Worm (Caenorhabditis elegans) whole organism, L4/young adult: ENCODE results near the gene T19D12.4.
"Not testable (repeated sequence)": the region's sequence is repeated elsewhere in the genome, so short reads cannot be mapped to it uniquely, and the experiment has no call there.

Experiments
- W03F9.2 ChIP-seq: fragments of 150-350 bp; optimal IDR thresholded peaks from 2 replicates; lab custom pipeline; 2014; ENCODE audit warnings: missing biosample characterization, missing genetic modification characterization
- dao-5 ChIP-seq: sonication (generic microtip); optimal IDR thresholded peaks from 2 replicates; lab custom pipeline; 2016; ENCODE audit warnings: missing genotype, missing genetic modification characterization, moderate library complexity, missing compliant biosample characterization
- him-1 ChIP-seq: sonication (generic microtip); optimal IDR thresholded peaks from 2 replicates; lab custom pipeline; 2016; ENCODE audit warnings: missing genotype, missing genetic modification reagents, missing genetic modification characterization, missing compliant biosample characterization

T19D12.4 gene

ce11 chrII:6610262-6610661, 20.6 kb upstream of the T19D12.4 start:
- TF ChIP-seq W03F9.2 (tag; lab: Kevin White, UChicago), result no peak

DNA sequence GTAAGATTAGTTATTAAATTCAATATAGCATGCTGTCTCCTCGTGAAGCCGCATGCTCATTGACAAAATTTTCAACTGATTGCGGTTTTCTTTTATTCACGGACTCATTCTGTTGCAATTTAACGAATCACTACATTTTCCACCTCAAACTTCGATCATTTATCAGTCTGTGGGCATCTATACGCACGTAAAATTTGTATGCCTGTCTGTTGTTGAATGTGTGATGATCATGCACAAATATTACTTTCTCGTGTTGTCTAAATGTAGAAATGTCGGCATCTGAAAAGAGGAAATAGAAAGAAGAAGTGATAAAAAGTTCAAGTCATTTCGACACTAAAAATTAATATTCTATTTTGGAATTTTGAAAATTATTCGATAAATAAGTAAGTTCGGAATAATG, 18.4 kb upstream of the T19D12.4 start:
- TF ChIP-seq dao-5 (tag; lab: Kevin White, UChicago), result no peak
- no peak for TF ChIP-seq him-1 (tag; lab: Kevin White, UChicago)
- no peak for TF ChIP-seq W03F9.2 (tag; lab: Kevin White, UChicago)

DNA sequence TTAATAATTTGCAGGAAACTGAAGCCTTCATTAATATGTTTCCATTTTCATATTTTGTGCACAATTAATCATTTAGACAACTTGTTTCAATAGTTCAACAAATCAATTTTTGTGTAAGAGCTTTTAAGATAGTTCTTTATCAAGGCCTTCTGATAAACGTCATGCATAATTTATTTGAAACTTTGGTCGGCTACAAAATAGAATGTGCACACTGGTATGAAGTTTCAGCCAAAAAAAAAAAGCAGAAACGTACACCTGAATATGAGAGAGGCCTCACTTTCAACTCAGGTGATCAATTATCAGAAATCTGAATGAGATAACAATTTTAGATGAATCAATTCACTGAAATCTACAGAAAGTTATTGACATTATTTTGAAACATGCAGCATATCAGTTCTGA, 16.4 kb upstream of the T19D12.4 start:
- no peak for TF ChIP-seq him-1 (tag; lab: Kevin White, UChicago)

- TF ChIP-seq dao-5 (tag; lab: Kevin White, UChicago) (no peak), him-1 (tag; lab: Kevin White, UChicago) (no peak), W03F9.2 (tag; lab: Kevin White, UChicago) (no peak)
Observed at ce11 chrII:6615232-6616029, 15.5 kb upstream of the T19D12.4 start.

- TF ChIP-seq W03F9.2 (tag; lab: Kevin White, UChicago) (no peak), him-1 (tag; lab: Kevin White, UChicago) (no peak), dao-5 (tag; lab: Kevin White, UChicago) (no peak)
Observed at ce11 chrII:6616135-6616534, 14.8 kb upstream of the T19D12.4 start.

DNA sequence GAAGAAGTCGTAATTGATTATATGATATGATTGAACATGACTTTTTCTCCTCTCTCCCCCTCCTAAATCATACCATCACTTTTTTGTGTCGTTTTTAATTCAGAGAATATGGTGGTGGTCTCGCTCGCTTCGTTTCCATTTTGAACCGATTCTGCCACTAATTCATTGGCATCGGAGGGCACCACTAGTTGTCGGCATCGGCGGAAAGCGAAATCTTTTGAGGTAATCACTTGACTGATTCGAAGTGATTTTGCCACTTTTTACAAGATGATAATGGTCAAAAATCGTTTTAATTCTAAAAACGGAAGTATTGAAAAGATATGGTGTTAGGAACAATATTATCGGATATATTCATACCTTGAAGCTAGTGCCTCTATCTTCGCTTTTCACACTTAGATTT, 14.1 kb upstream of the T19D12.4 start, which contains the start of gene klf-3:
klf-3 (plus strand) TSS at position 109 of the 400 bp plus-strand sequence.
- TF ChIP-seq W03F9.2 (tag; lab: Kevin White, UChicago), result no peak
- no peak for TF ChIP-seq dao-5 (tag; lab: Kevin White, UChicago)
- no peak for TF ChIP-seq him-1 (tag; lab: Kevin White, UChicago)

DNA sequence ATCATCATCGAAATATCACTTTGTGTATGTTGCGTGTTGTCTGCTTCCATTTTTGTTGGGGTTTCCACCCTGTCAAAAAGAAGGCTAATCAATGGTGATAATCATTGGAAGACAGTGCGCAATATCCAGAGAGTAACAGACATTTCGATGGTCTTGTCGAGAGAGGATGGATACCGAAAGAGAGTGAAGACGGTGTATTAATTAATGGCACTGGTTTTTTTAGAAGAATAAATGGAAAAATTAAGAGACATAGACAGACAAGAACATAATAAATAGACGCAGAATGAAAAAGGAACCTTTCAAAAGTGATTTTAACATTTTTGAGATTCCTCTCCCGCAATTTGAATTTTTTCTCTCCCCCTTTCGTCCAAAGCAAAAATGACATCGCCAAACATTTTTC, 11.9 kb upstream of the T19D12.4 start:
- no peak for TF ChIP-seq him-1 (tag; lab: Kevin White, UChicago)
- TF ChIP-seq W03F9.2 (tag; lab: Kevin White, UChicago), result no peak
- no peak for TF ChIP-seq dao-5 (tag; lab: Kevin White, UChicago)

DNA sequence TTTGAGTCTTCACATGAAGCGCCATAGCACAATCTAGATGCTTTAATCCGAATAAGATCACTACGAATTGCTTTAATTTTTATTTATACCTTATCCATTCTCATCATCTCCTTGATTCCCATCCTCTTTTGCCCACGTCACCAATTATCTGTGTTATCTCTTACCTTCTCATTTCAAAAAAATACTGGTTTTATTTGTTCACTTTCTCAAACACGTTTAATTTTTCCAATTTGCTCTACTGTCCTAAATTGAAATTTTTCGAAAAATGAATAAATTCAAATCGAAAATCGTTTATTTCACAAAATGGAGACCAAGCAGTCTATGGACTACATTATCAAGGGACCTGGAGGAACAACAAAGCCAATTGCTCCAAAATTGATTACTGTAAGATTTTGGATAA, 9.0 kb upstream of the T19D12.4 start, which contains the start of gene F54H5.3:
F54H5.3 (plus strand) TSS at position 301 of the 400 bp plus-strand sequence.
- TF ChIP-seq him-1 (tag; lab: Kevin White, UChicago), result no peak
- TF ChIP-seq W03F9.2 (tag; lab: Kevin White, UChicago), result no peak
- TF ChIP-seq dao-5 (tag; lab: Kevin White, UChicago), result no peak

- TF ChIP-seq him-1 (tag; lab: Kevin White, UChicago) (no peak), W03F9.2 (tag; lab: Kevin White, UChicago) (no peak), dao-5 (tag; lab: Kevin White, UChicago) (no peak)
Observed at ce11 chrII:6625302-6625701, 5.6 kb upstream of the T19D12.4 start, which contains the start of gene F54H5.14. Gene F54H5.14 (minus strand): TSS chrII:6625402.

DNA sequence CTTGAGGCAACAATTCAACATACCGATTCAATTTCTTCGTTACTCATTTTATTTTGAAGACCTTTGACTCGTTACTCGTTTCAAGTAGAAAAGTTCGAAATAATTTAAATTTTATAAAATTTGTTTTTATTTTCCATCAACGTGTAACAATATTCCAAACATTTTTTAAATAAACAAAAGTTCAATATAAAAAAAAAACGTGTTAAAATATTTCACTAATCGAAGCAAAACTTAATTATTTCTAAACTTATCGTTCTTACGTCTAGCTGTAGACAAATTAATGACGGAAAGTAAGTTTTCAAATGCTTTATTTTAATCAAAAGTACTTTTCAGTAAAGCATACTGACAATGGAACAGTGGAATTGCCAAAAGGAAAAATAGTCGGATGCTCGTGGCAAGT, 3.7 kb upstream of the T19D12.4 start, which contains the start of the genes F54H5.5 and F54H5.2:
F54H5.5 (minus strand) TSS at position 101 of the 400 bp plus-strand sequence.
F54H5.2 (plus strand) TSS at position 303 of the 400 bp plus-strand sequence.
- TF ChIP-seq dao-5, him-1, W03F9.2 (tag; lab: Kevin White, UChicago): not testable (repeated sequence)

- TF ChIP-seq him-1 (tag; lab: Kevin White, UChicago) (no peak), dao-5 (tag; lab: Kevin White, UChicago) (no peak), W03F9.2 (tag; lab: Kevin White, UChicago) (no peak)
Observed at ce11 chrII:6628397-6628796, 2.5 kb upstream of the T19D12.4 start.

- TF ChIP-seq him-1 (tag; lab: Kevin White, UChicago) (no peak), W03F9.2 (tag; lab: Kevin White, UChicago) (no peak), dao-5 (tag; lab: Kevin White, UChicago) (no peak)
Observed at ce11 chrII:6629775-6630174, 1.1 kb upstream of the T19D12.4 start.

DNA sequence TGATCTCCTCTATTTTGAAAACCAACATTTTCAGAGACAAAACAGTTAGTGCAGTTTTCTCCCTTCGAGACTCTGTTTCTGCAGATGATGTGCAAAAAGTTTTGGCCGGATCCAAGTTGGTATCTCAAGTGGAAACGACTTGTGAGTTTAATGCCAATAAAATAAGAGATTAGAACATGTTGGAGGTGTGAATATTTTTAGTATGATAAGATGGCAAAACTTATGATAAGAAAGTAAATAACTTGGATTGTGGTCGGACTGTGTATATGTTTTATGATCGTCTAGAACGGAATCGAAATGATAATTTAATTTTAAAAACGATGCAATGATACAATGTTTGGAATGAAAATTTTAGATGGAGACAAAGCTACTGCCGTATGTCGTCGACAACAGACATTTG, 1.1 kb downstream of the T19D12.4 start:
- TF ChIP-seq W03F9.2 (tag; lab: Kevin White, UChicago) (no peak), dao-5 (tag; lab: Kevin White, UChicago) (no peak), him-1 (tag; lab: Kevin White, UChicago) (no peak)

DNA sequence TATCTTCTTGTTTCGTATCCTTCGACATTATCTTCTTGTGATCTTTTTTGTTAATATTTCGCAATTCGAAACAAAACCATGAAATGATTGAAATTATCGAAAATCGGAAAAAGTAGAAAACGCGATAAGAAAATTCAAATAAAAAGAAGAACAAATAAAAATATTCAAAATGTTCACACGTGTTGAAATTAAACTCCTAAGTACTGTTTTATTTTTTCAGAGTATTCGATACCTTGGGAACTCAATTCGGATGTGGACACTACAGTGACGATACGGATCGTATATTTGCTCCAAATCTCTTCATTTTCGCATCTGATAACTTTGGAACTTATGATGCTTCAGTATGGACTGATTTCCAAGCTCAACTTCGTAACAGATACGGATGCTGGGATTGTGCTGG, 5.2 kb downstream of the T19D12.4 start, which contains the start of gene T19D12.5:
T19D12.5 (minus strand) TSS at position 101 of the 400 bp plus-strand sequence.
- TF ChIP-seq him-1 (tag; lab: Kevin White, UChicago) (no peak), dao-5 (tag; lab: Kevin White, UChicago) (no peak), W03F9.2 (tag; lab: Kevin White, UChicago) (no peak)
